Fruit fly (Drosophila melanogaster) whole organism, embryonic: ENCODE data around the gene Cp16.
A peak's percentile ranks its signal among the peaks of the same experiment; 100 is the strongest.

ENCODE experiments used
- Awh ChIP-seq: fragments of 200-800 bp; sonication (Bioruptor generic); IDR thresholded peaks from 2 replicates; pipeline ENCODE4, ENCODE4 v1.3.6; 2022; ENCODE audit warnings: missing biosample characterization, missing genetic modification characterization
- CG10431 ChIP-seq: fragments of 200-800 bp; sonication (Bioruptor generic); optimal IDR thresholded peaks from 3 replicates; lab custom pipeline; 2018; ENCODE audit warnings: missing biosample characterization, mild to moderate bottlenecking, missing genetic modification characterization
- CG11560 ChIP-seq: fragments of 200-800 bp; sonication (Bioruptor generic); IDR thresholded peaks from 3 replicates; pipeline ENCODE4 v1.3.6; 2022; ENCODE audit warnings: missing biosample characterization, missing genetic modification characterization
- CG12071 ChIP-seq: fragments of 200-800 bp; sonication (Bioruptor generic); optimal IDR thresholded peaks from 3 replicates; lab custom pipeline; 2018; ENCODE audit warnings: missing biosample characterization, mild to moderate bottlenecking, missing genetic modification characterization
- CG12769 ChIP-seq: fragments of 200-800 bp; sonication (Bioruptor generic); optimal IDR thresholded peaks from 2 replicates; lab custom pipeline; 2019; ENCODE audit warnings: missing biosample characterization, mild to moderate bottlenecking, missing genetic modification characterization, moderate library complexity
- CG13424 ChIP-seq: fragments of 200-800 bp; sonication (Bioruptor generic); optimal IDR thresholded peaks from 2 replicates; lab custom pipeline; 2019; ENCODE audit warnings: missing biosample characterization, mild to moderate bottlenecking, missing genetic modification characterization, moderate library complexity
- CG14050 ChIP-seq: fragments of 200-800 bp; sonication (Bioruptor generic); IDR thresholded peaks from 3 replicates; pipeline ENCODE4 v1.3.6; 2022; ENCODE audit warnings: missing biosample characterization, missing genetic modification characterization
- CG15269 ChIP-seq: fragments of 200-800 bp; sonication (Bioruptor generic); optimal IDR thresholded peaks from 2 replicates; lab custom pipeline; 2018; ENCODE audit warnings: missing biosample characterization, mild to moderate bottlenecking, missing genetic modification characterization, moderate library complexity
- CG17359 ChIP-seq: fragments of 200-800 bp; sonication (Bioruptor generic); optimal IDR thresholded peaks from 3 replicates; lab custom pipeline; 2018; ENCODE audit warnings: missing biosample characterization, mild to moderate bottlenecking, missing genetic modification characterization, moderate library complexity
- CG2875 ChIP-seq: fragments of 200-800 bp; sonication (Bioruptor generic); optimal IDR thresholded peaks from 2 replicates; lab custom pipeline; 2017; ENCODE audit warnings: missing biosample characterization, mild to moderate bottlenecking, missing genetic modification characterization, missing genetic modification reagents
- CG2889 ChIP-seq: fragments of 200-800 bp; sonication (Bioruptor generic); IDR thresholded peaks from 3 replicates; pipeline ENCODE4 v1.3.6; 2022; ENCODE audit warnings: missing biosample characterization, missing genetic modification characterization
- CG3065 ChIP-seq: fragments of 200-800 bp; sonication (Bioruptor generic); optimal IDR thresholded peaks from 2 replicates; lab custom pipeline; 2016; ENCODE audit warnings: missing biosample characterization, missing genetic modification characterization
- CG31388 ChIP-seq: fragments of 200-800 bp; sonication (Bioruptor generic); optimal IDR thresholded peaks from 2 replicates; lab custom pipeline; 2016; ENCODE audit warnings: missing biosample characterization, missing genetic modification characterization
- CG3407 ChIP-seq: fragments of 200-800 bp; sonication (Bioruptor generic); optimal IDR thresholded peaks from 2 replicates; lab custom pipeline; 2018; ENCODE audit warnings: missing biosample characterization, mild to moderate bottlenecking, missing genetic modification characterization
- CG34224 ChIP-seq: fragments of 200-800 bp; sonication (Bioruptor generic); IDR thresholded peaks from 3 replicates; pipeline ENCODE4 v1.3.6; 2022; ENCODE audit warnings: missing biosample characterization, missing genetic modification characterization; ENCODE audit not compliant: partially characterized antibody
- CG6689 ChIP-seq: fragments of 200-800 bp; sonication (Bioruptor generic); IDR thresholded peaks from 2 replicates; pipeline ENCODE4 v1.3.6; 2022; ENCODE audit warnings: missing biosample characterization, missing genetic modification characterization
- CG6854 ChIP-seq: fragments of 200-800 bp; sonication (Bioruptor generic); optimal IDR thresholded peaks from 3 replicates; lab custom pipeline; 2017; ENCODE audit warnings: missing biosample characterization, mild to moderate bottlenecking, missing genetic modification characterization
- CG7556 ChIP-seq: fragments of 200-800 bp; sonication (Bioruptor generic); optimal IDR thresholded peaks from 2 replicates; lab custom pipeline; 2017; ENCODE audit warnings: missing biosample characterization, mild to moderate bottlenecking, missing genetic modification characterization
- CG9609 ChIP-seq: fragments of 200-800 bp; sonication (Bioruptor generic); optimal IDR thresholded peaks from 3 replicates; lab custom pipeline; 2016; ENCODE audit warnings: missing biosample characterization, missing genetic modification characterization
- D19A ChIP-seq: fragments of 200-800 bp; optimal IDR thresholded peaks from 3 replicates; lab custom pipeline; 2019; ENCODE audit warnings: missing biosample characterization, mild to moderate bottlenecking, missing genetic modification characterization, moderate library complexity
- HLH54F ChIP-seq: fragments of 200-800 bp; sonication (Bioruptor generic); optimal IDR thresholded peaks from 3 replicates; lab custom pipeline; 2016; ENCODE audit warnings: missing biosample characterization, missing genetic modification characterization
- Hey ChIP-seq: fragments of 200-800 bp; sonication (Bioruptor generic); optimal IDR thresholded peaks from 3 replicates; lab custom pipeline; 2018; ENCODE audit warnings: missing biosample characterization, mild to moderate bottlenecking, missing genetic modification characterization
- Hr39 ChIP-seq: fragments of >200 bp; optimal IDR thresholded peaks from 2 replicates; lab custom pipeline; 2017
- MBD-R2 ChIP-seq: fragments of 200-800 bp; sonication (Bioruptor generic); IDR thresholded peaks from 2 replicates; pipeline ENCODE4 v1.3.6; 2022; ENCODE audit warnings: missing biosample characterization, missing genetic modification characterization
- MTF-1 ChIP-seq: fragments of 200-800 bp; sonication (Bioruptor generic); optimal IDR thresholded peaks from 2 replicates; lab custom pipeline; 2018; ENCODE audit warnings: missing biosample characterization, mild to moderate bottlenecking, missing genetic modification characterization, borderline replicate concordance
- NK7.1 ChIP-seq: fragments of 200-800 bp; sonication (Bioruptor generic); optimal IDR thresholded peaks from 3 replicates; lab custom pipeline; 2016; ENCODE audit warnings: missing biosample characterization, missing genetic modification characterization
- Rfx ChIP-seq: fragments of 200-800 bp; sonication (Bioruptor generic); IDR thresholded peaks from 2 replicates; pipeline ENCODE4 v1.3.6; 2022; ENCODE audit warnings: missing biosample characterization, missing genetic modification characterization
- Scr ChIP-seq: fragments of 200-800 bp; sonication (Bioruptor generic); IDR thresholded peaks from 2 replicates; pipeline ENCODE4 v1.3.6; 2022; ENCODE audit warnings: missing biosample characterization, missing genetic modification characterization; ENCODE audit not compliant: partially characterized antibody
- TFAM ChIP-seq: fragments of 200-800 bp; sonication (Bioruptor generic); optimal IDR thresholded peaks from 2 replicates; lab custom pipeline; 2017; ENCODE audit warnings: missing biosample characterization, missing genetic modification characterization, inconsistent platforms
- abd-A ChIP-seq: fragments of 200-800 bp; sonication (Bioruptor generic); optimal IDR thresholded peaks from 3 replicates; lab custom pipeline; 2019; ENCODE audit warnings: missing biosample characterization, mild to moderate bottlenecking, missing genetic modification characterization, moderate library complexity
- ato ChIP-seq: fragments of 200-800 bp; sonication (Bioruptor generic); IDR thresholded peaks from 2 replicates; pipeline ENCODE4 v1.3.6; 2022; ENCODE audit warnings: missing biosample characterization, missing genetic modification characterization; ENCODE audit not compliant: partially characterized antibody
- bbx ChIP-seq: fragments of 200-800 bp; sonication (Bioruptor generic); IDR thresholded peaks from 2 replicates; pipeline ENCODE4 v1.3.6; 2022; ENCODE audit warnings: missing biosample characterization, missing genetic modification characterization; ENCODE audit not compliant: partially characterized antibody
- br ChIP-seq: fragments of >200 bp; optimal IDR thresholded peaks from 2 replicates; lab custom pipeline; 2017
- dmrt99B ChIP-seq: fragments of 200-800 bp; sonication (Bioruptor generic); optimal IDR thresholded peaks from 2 replicates; lab custom pipeline; 2018; ENCODE audit warnings: missing biosample characterization, mild to moderate bottlenecking, missing genetic modification characterization, moderate library complexity
- ftz-f1 ChIP-seq: fragments of 200-800 bp; sonication (Bioruptor generic); optimal IDR thresholded peaks from 2 replicates; lab custom pipeline; 2016; ENCODE audit warnings: missing biosample characterization, missing genetic modification characterization
- gcm2 ChIP-seq: fragments of 200-800 bp; sonication (Bioruptor generic); optimal IDR thresholded peaks from 2 replicates; lab custom pipeline; 2016; ENCODE audit warnings: missing biosample characterization, missing genetic modification characterization
- her ChIP-seq: fragments of 200-800 bp; sonication (Bioruptor generic); optimal IDR thresholded peaks from 2 replicates; lab custom pipeline; 2016; ENCODE audit warnings: missing biosample characterization, missing genetic modification characterization
- ken ChIP-seq: fragments of 200-800 bp; sonication (Bioruptor generic); IDR thresholded peaks from 3 replicates; pipeline ENCODE4 v1.3.6; 2022; ENCODE audit warnings: missing biosample characterization, missing genetic modification characterization
- klu ChIP-seq: fragments of 200-800 bp; sonication (Bioruptor generic); IDR thresholded peaks from 2 replicates; pipeline ENCODE4 v1.3.6; 2022; ENCODE audit warnings: missing biosample characterization, missing genetic modification characterization
- lmd ChIP-seq: fragments of 200-800 bp; sonication (Bioruptor generic); IDR thresholded peaks from 2 replicates; pipeline ENCODE4 v1.3.6; 2022; ENCODE audit warnings: missing biosample characterization, missing genetic modification characterization
- mirr ChIP-seq: fragments of 200-800 bp; sonication (Bioruptor generic); optimal IDR thresholded peaks from 3 replicates; lab custom pipeline; 2018; ENCODE audit warnings: missing biosample characterization, mild to moderate bottlenecking, missing genetic modification characterization
- mld ChIP-seq: fragments of 200-800 bp; sonication (Bioruptor generic); IDR thresholded peaks from 3 replicates; pipeline ENCODE4 v1.3.6; 2022; ENCODE audit warnings: missing biosample characterization, missing genetic modification characterization; ENCODE audit not compliant: partially characterized antibody
- onecut ChIP-seq: fragments of 200-800 bp; sonication (Bioruptor generic); IDR thresholded peaks from 2 replicates; pipeline ENCODE4 v1.3.6; 2022; ENCODE audit warnings: missing biosample characterization, missing genetic modification characterization
- pan ChIP-seq, 4 experiments: fragments of >200 bp in 3 of 4; fragments of 200-800 bp in 1 of 4; sonication (Bioruptor generic) in 1 of 4; optimal IDR thresholded peaks in 3 of 4; IDR thresholded peaks in 1 of 4; 2 replicates each; pipeline versions ENCODE4 v1.3.6 to Lab custom; 2017 to 2022; ENCODE audit warnings: missing biosample characterization in 2 of 4, missing genetic modification characterization in 2 of 4, mixed read lengths in 1 of 4
- pum ChIP-seq: fragments of 200-800 bp; sonication (Bioruptor generic); optimal IDR thresholded peaks from 2 replicates; lab custom pipeline; 2016; ENCODE audit warnings: missing biosample characterization, missing genetic modification characterization
- repo ChIP-seq: fragments of 200-800 bp; sonication (Bioruptor generic); optimal IDR thresholded peaks from 2 replicates; lab custom pipeline; 2016; ENCODE audit warnings: missing biosample characterization, missing genetic modification characterization
- shn ChIP-seq: fragments of 200-800 bp; sonication (Bioruptor generic); optimal IDR thresholded peaks from 3 replicates; lab custom pipeline; 2016; ENCODE audit warnings: missing biosample characterization, missing genetic modification characterization
- slp2 ChIP-seq: fragments of 200-800 bp; sonication (Bioruptor generic); optimal IDR thresholded peaks from 2 replicates; lab custom pipeline; 2016; ENCODE audit warnings: missing biosample characterization, missing genetic modification characterization
- so ChIP-seq: fragments of 200-800 bp; sonication (Bioruptor generic); IDR thresholded peaks from 3 replicates; pipeline ENCODE4 v1.3.6; 2022; ENCODE audit warnings: missing biosample characterization, missing genetic modification characterization
- stc ChIP-seq: fragments of 200-800 bp; sonication (Bioruptor generic); IDR thresholded peaks from 2 replicates; pipeline ENCODE4 v1.3.6; 2022; ENCODE audit warnings: missing biosample characterization, missing genetic modification characterization
- trem ChIP-seq: fragments of 200-800 bp; optimal IDR thresholded peaks from 3 replicates; lab custom pipeline; 2019; ENCODE audit warnings: missing biosample characterization, mild to moderate bottlenecking, missing genetic modification characterization, moderate library complexity
- zen2 ChIP-seq: fragments of 200-800 bp; sonication (Bioruptor generic); IDR thresholded peaks from 3 replicates; pipeline ENCODE4 v1.3.6; 2022; ENCODE audit warnings: missing biosample characterization, missing genetic modification characterization; ENCODE audit not compliant: partially characterized antibody

The Cp16 gene

DNA sequence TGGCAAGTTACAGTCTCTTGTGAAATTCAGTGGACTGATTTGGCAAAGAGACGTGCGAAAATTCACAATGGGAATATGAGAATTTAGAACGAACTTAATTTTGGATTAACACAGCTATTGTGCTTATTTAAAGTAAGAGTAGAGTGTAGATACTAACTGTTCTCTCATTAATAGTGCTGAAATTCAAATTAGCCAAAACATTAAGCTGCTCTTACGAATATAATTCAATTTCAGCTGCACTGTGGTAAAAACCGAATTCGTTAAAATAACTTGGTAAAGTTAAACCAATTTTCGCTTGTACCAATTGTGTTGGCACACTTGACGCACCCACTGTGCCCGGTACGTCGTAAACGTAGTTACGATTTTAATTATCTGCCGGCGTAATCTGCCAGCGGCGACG lies 36.1 kb downstream of the Cp16 start:
- no peak for TF ChIP-seq Hey
- TF ChIP-seq CG6689 (GFP tag; lab: Robert Waterston, UW): no peak
- TF ChIP-seq HLH54F (GFP tag; lab: Kevin White, UChicago): peak; percentile 28
- TF ChIP-seq Scr (GFP tag; lab: Robert Waterston, UW): no peak
- no peak for TF ChIP-seq pum (GFP tag; lab: Kevin White, UChicago)
- TF ChIP-seq so (GFP tag; lab: Robert Waterston, UW): no peak
- TF ChIP-seq Awh: no peak
- TF ChIP-seq CG17359 (tag; lab: Kevin White, UChicago): peak; percentile 14
- no peak for TF ChIP-seq CG2875 (GFP tag; lab: Kevin White, UChicago)
- TF ChIP-seq Hr39 (lab: Kevin White, UChicago): no peak
- no peak for TF ChIP-seq MBD-R2 (GFP tag; lab: Robert Waterston, UW)
- TF ChIP-seq trem (tag; lab: Kevin White, UChicago): no peak
- TF ChIP-seq Rfx (GFP tag; lab: Robert Waterston, UW): peak; percentile 71
- no peak for TF ChIP-seq MTF-1 (GFP tag; lab: Kevin White, UChicago)
- no peak for TF ChIP-seq br (lab: Kevin White, UChicago)
- TF ChIP-seq ato (GFP tag; lab: Robert Waterston, UW): no peak
- TF ChIP-seq pan (optimal IDR thresholded peaks at IDR 0.05; lab: Kevin White, UChicago): no peak
- TF ChIP-seq pan (GFP tag; optimal IDR thresholded peaks at IDR 0.05 in 1 of 2, IDR thresholded peaks at IDR 0.05 in 1 of 2): peak in 1 of 2 experiments; percentile 48
- TF ChIP-seq CG12071 (GFP tag; lab: Kevin White, UChicago): peak; percentile 12
- TF ChIP-seq mld: no peak
- no peak for TF ChIP-seq klu (GFP tag; lab: Robert Waterston, UW)
- TF ChIP-seq lmd (GFP tag; lab: Robert Waterston, UW): peak; percentile 70
- no peak for TF ChIP-seq gcm2 (GFP tag; lab: Kevin White, UChicago)
- no peak for TF ChIP-seq D19A
- TF ChIP-seq CG9609: peak; percentile 16
- TF ChIP-seq CG12769: peak; percentile 66
- TF ChIP-seq CG31388 (GFP tag; lab: Kevin White, UChicago): no peak
- no peak for TF ChIP-seq stc
- TF ChIP-seq her (GFP tag; lab: Kevin White, UChicago): peak; percentile 42
- TF ChIP-seq CG2889: peak; percentile 46; the same call in 2 of the 3 replicates
- TF ChIP-seq shn (GFP tag; lab: Kevin White, UChicago): peak; percentile 24
- no peak for TF ChIP-seq CG3065 (GFP tag; lab: Kevin White, UChicago)
- TF ChIP-seq CG14050 (GFP tag; lab: Robert Waterston, UW): no peak
- TF ChIP-seq CG6854: peak; percentile 20
- no peak for TF ChIP-seq CG10431
- TF ChIP-seq dmrt99B (tag; lab: Kevin White, UChicago): peak; percentile 42
- no peak for TF ChIP-seq CG34224 (GFP tag; lab: Robert Waterston, UW)
- no peak for TF ChIP-seq onecut (GFP tag; lab: Robert Waterston, UW)
- peak; percentile 22 for TF ChIP-seq CG13424 (tag; lab: Kevin White, UChicago)
- TF ChIP-seq CG3407 (GFP tag; lab: Kevin White, UChicago): no peak
- TF ChIP-seq mirr (GFP tag; lab: Kevin White, UChicago): no peak
- TF ChIP-seq slp2 (GFP tag; lab: Kevin White, UChicago): no peak
- peak; percentile 69 for TF ChIP-seq CG15269 (tag; lab: Kevin White, UChicago)
- no peak for TF ChIP-seq repo
- TF ChIP-seq CG11560 (tag; lab: Robert Waterston, UW): 0 out of 3 replicates have a peak, but pooled peaks have one; percentile 30
- no peak for TF ChIP-seq TFAM (GFP tag; lab: Kevin White, UChicago)
- TF ChIP-seq ftz-f1 (GFP tag; lab: Kevin White, UChicago): no peak
- TF ChIP-seq zen2: no peak
- no peak for TF ChIP-seq NK7.1
- TF ChIP-seq abd-A (tag; lab: Kevin White, UChicago): no peak
- TF ChIP-seq bbx: no peak
- TF ChIP-seq CG7556 (GFP tag; lab: Kevin White, UChicago): peak; percentile 64
- no peak for TF ChIP-seq ken (GFP tag; lab: Robert Waterston, UW)
